In the genomic region with DNA sequence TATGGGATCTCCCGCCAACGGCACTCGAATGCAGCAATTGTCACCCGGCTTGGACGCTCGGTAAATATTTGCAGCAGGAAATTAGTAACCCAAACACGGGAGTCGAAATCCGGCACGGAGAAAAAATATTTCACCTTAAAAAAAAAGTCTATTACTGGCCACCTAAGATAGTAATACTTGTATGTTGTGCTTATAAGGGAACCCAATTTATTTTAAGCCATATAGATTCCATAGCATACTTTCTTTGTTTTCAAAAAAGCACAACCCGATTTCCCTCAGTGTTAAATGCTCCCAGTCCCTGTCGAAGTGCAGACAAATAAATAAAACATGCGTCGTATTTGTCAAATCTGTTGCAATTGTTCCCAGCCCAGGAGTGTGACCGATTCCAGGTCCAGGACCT, we compare ENCODE assay signal across 1 fruit fly cellular context.
A peak's percentile ranks its signal among the peaks of the same experiment; 100 is the strongest.
TF ChIP-seq lines count a peak whose summit lies in the region.

No protein-coding gene starts in this region.

TF ChIP-seq in whole organism, embryonic, 481 proteins besides CTCF, POLR2A, EP300 and RAD21 (continued from another document and continues in another):
- TF ChIP-seq Xrp1 (GFP tag; IDR thresholded peaks at IDR 0.05; lab: Robert Waterston, UW) (peak; percentile 81), CG6854 (GFP tag; optimal IDR thresholded peaks at IDR 0.05; lab: Kevin White, UChicago) (no peak), Abd-B (GFP tag; optimal IDR thresholded peaks at IDR 0.05; lab: Kevin White, UChicago) (no peak), z (GFP tag; IDR thresholded peaks at IDR 0.05; lab: Robert Waterston, UW) (no peak), Elba2 (GFP tag; optimal IDR thresholded peaks at IDR 0.05; lab: Kevin White, UChicago) (no peak), CG16813 (GFP tag; IDR thresholded peaks at IDR 0.05; lab: Robert Waterston, UW; ENCODE audit: partially characterized antibody) (no peak), BtbVII (GFP tag; optimal IDR thresholded peaks at IDR 0.05; lab: Kevin White, UChicago) (no peak), CG17829 (tag; optimal IDR thresholded peaks at IDR 0.05; lab: Kevin White, UChicago) (peak; percentile 52), pita (GFP tag; optimal IDR thresholded peaks at IDR 0.05; lab: Kevin White, UChicago) (no peak), stc (GFP tag; IDR thresholded peaks at IDR 0.05; lab: Robert Waterston, UW) (no peak), Pdp1 (GFP tag; optimal IDR thresholded peaks at IDR 0.05; lab: Kevin White, UChicago) (no peak), sisA (GFP tag; IDR thresholded peaks at IDR 0.05; lab: Robert Waterston, UW) (no peak), CG3726 (GFP tag; IDR thresholded peaks at IDR 0.05; lab: Robert Waterston, UW) (no peak), CG16863 (GFP tag; optimal IDR thresholded peaks at IDR 0.05; lab: Kevin White, UChicago) (peak; percentile 14), onecut (GFP tag; IDR thresholded peaks at IDR 0.05; lab: Robert Waterston, UW) (peak; percentile 24; the same call in 1 of the 2 replicates), p53 (GFP tag; optimal IDR thresholded peaks at IDR 0.05; lab: Kevin White, UChicago) (no peak), Mes4 (GFP tag; optimal IDR thresholded peaks at IDR 0.05; lab: Kevin White, UChicago) (peak; percentile 22), gem (tag; optimal IDR thresholded peaks at IDR 0.05; lab: Kevin White, UChicago) (peak; percentile 66), CG8089 (GFP tag; optimal IDR thresholded peaks at IDR 0.05; lab: Kevin White, UChicago) (no peak), slbo (GFP tag; IDR thresholded peaks at IDR 0.05; lab: Robert Waterston, UW) (no peak), Side (GFP tag; optimal IDR thresholded peaks at IDR 0.05; lab: Kevin White, UChicago) (no peak), lab (GFP tag; optimal IDR thresholded peaks at IDR 0.05; lab: Kevin White, UChicago) (no peak), CG4328 (GFP tag; optimal IDR thresholded peaks at IDR 0.05; lab: Kevin White, UChicago) (no peak), danr (GFP tag; IDR thresholded peaks at IDR 0.05; lab: Robert Waterston, UW) (no peak), Camta (GFP tag; optimal IDR thresholded peaks at IDR 0.05; lab: Kevin White, UChicago) (no peak), CG17361 (GFP tag; IDR thresholded peaks at IDR 0.05; lab: Robert Waterston, UW) (peak; percentile 46; the same call in 1 of the 3 replicates), sens-2 (GFP tag; IDR thresholded peaks at IDR 0.05; lab: Robert Waterston, UW) (0 out of 2 replicates have a peak, but pooled peaks have one; percentile 24), CG6272 (GFP tag; IDR thresholded peaks at IDR 0.05; lab: Robert Waterston, UW) (no peak), CG12769 (tag; optimal IDR thresholded peaks at IDR 0.05; lab: Kevin White, UChicago) (no peak), rib (GFP tag; IDR thresholded peaks at IDR 0.05; lab: Robert Waterston, UW) (no peak), az2 (GFP tag; optimal IDR thresholded peaks at IDR 0.05; lab: Kevin White, UChicago) (peak; percentile 6), Hsf (GFP tag; optimal IDR thresholded peaks at IDR 0.05; lab: Kevin White, UChicago) (peak; percentile 11), pum (GFP tag; optimal IDR thresholded peaks at IDR 0.05; lab: Kevin White, UChicago) (peak; percentile 18), ERR (GFP tag; optimal IDR thresholded peaks at IDR 0.05; lab: Kevin White, UChicago) (no peak), ranshi (GFP tag; IDR thresholded peaks at IDR 0.05; lab: Robert Waterston, UW) (no peak), Dll (GFP tag; IDR thresholded peaks at IDR 0.05; lab: Robert Waterston, UW; ENCODE audit: partially characterized antibody) (no peak), CG12391 (tag; optimal IDR thresholded peaks at IDR 0.05; lab: Kevin White, UChicago) (peak; percentile 37), h (optimal IDR thresholded peaks at IDR 0.05; lab: Kevin White, UChicago) (no peak), phol (tag; optimal IDR thresholded peaks at IDR 0.05; lab: Kevin White, UChicago) (peak; percentile 37), HLH4C (GFP tag; IDR thresholded peaks at IDR 0.05; lab: Robert Waterston, UW; ENCODE audit: partially characterized antibody) (no peak), CG7556 (GFP tag; optimal IDR thresholded peaks at IDR 0.05; lab: Kevin White, UChicago) (peak; percentile 43), CG14965 (GFP tag; optimal IDR thresholded peaks at IDR 0.05; lab: Kevin White, UChicago; ENCODE audit: borderline replicate concordance) (no peak), chm (GFP tag; IDR thresholded peaks at IDR 0.05; lab: Robert Waterston, UW) (peak; percentile 62; the same call in 1 of the 2 replicates), ara (GFP tag; IDR thresholded peaks at IDR 0.05; lab: Robert Waterston, UW) (peak; percentile 73), D19B (GFP tag; optimal IDR thresholded peaks at IDR 0.05; lab: Kevin White, UChicago) (no peak), CG3995 (GFP tag; optimal IDR thresholded peaks at IDR 0.05; lab: Kevin White, UChicago) (no peak), Fer1 (GFP tag; optimal IDR thresholded peaks at IDR 0.05; lab: Kevin White, UChicago) (no peak), ap (GFP tag; IDR thresholded peaks at IDR 0.05; lab: Robert Waterston, UW) (no peak), gt (GFP tag; IDR thresholded peaks at IDR 0.05; lab: Robert Waterston, UW) (no peak), row (GFP tag; IDR thresholded peaks at IDR 0.05; lab: Robert Waterston, UW) (peak; percentile 62; the same call in 2 of the 3 replicates), Jarid2 (GFP tag; optimal IDR thresholded peaks at IDR 0.05; lab: Kevin White, UChicago) (no peak), CG9797 (GFP tag; optimal IDR thresholded peaks at IDR 0.05; lab: Kevin White, UChicago) (no peak), ac (GFP tag; optimal IDR thresholded peaks at IDR 0.05; lab: Kevin White, UChicago) (no peak), CG16779 (GFP tag; IDR thresholded peaks at IDR 0.05; lab: Robert Waterston, UW) (no peak), CG15514 (GFP tag; optimal IDR thresholded peaks at IDR 0.05; lab: Kevin White, UChicago) (no peak), CG6254 (GFP tag; optimal IDR thresholded peaks at IDR 0.05; lab: Kevin White, UChicago) (peak; percentile 32), tup (GFP tag; optimal IDR thresholded peaks at IDR 0.05; lab: Kevin White, UChicago) (no peak), CG9215 (GFP tag; IDR thresholded peaks at IDR 0.05; lab: Robert Waterston, UW) (0 out of 2 replicates have a peak, but pooled peaks have one; percentile 9), CG1603 (tag; optimal IDR thresholded peaks at IDR 0.05; lab: Kevin White, UChicago) (peak; percentile 52), HLH54F (GFP tag; optimal IDR thresholded peaks at IDR 0.05; lab: Kevin White, UChicago) (no peak), CG13424 (tag; optimal IDR thresholded peaks at IDR 0.05; lab: Kevin White, UChicago) (peak; percentile 4), CG6791 (GFP tag; IDR thresholded peaks at IDR 0.05; lab: Robert Waterston, UW; ENCODE audit: partially characterized antibody) (no peak), CG4404 (GFP tag; IDR thresholded peaks at IDR 0.05; lab: Robert Waterston, UW) (0 out of 2 replicates have a peak, but pooled peaks have one; percentile 31), Atf-2 (GFP tag; optimal IDR thresholded peaks at IDR 0.05; lab: Kevin White, UChicago) (peak; percentile 14), Ada2b (GFP tag; IDR thresholded peaks at IDR 0.05; lab: Robert Waterston, UW) (no peak), Med (GFP tag; lab: Kevin White, UChicago) (peak; percentile 87), nmo (GFP tag; optimal IDR thresholded peaks at IDR 0.05; lab: Kevin White, UChicago) (peak; percentile 71), Bteb2 (GFP tag; optimal IDR thresholded peaks at IDR 0.05; lab: Kevin White, UChicago) (no peak), pnt (GFP tag; optimal IDR thresholded peaks at IDR 0.05; lab: Kevin White, UChicago) (peak; percentile 24), oc (tag; optimal IDR thresholded peaks at IDR 0.05; lab: Kevin White, UChicago) (peak; percentile 29), al (GFP tag; IDR thresholded peaks at IDR 0.05; lab: Robert Waterston, UW) (no peak), CG18599 (GFP tag; optimal IDR thresholded peaks at IDR 0.05; lab: Kevin White, UChicago) (no peak), CG10543 (GFP tag; optimal IDR thresholded peaks at IDR 0.05; lab: Kevin White, UChicago) (no peak), cad (GFP tag; optimal IDR thresholded peaks at IDR 0.05; lab: Kevin White, UChicago) (no peak), CG13624 (GFP tag; optimal IDR thresholded peaks at IDR 0.05; lab: Kevin White, UChicago) (no peak), dimm (GFP tag; IDR thresholded peaks at IDR 0.05; lab: Robert Waterston, UW) (no peak), CG7357 (GFP tag; IDR thresholded peaks at IDR 0.05; lab: Robert Waterston, UW) (0 out of 3 replicates have a peak, but pooled peaks have one; percentile 11), CG7987 (GFP tag; optimal IDR thresholded peaks at IDR 0.05; lab: Kevin White, UChicago) (no peak), Dad (GFP tag; optimal IDR thresholded peaks at IDR 0.05; lab: Kevin White, UChicago) (no peak), unpg (GFP tag; optimal IDR thresholded peaks at IDR 0.05; lab: Kevin White, UChicago) (peak; percentile 46), CG2889 (GFP tag; IDR thresholded peaks at IDR 0.05; lab: Robert Waterston, UW) (no peak), hkb (optimal IDR thresholded peaks at IDR 0.05; lab: Kevin White, UChicago) (no peak), hkb (GFP tag; IDR thresholded peaks at IDR 0.05; lab: Robert Waterston, UW) (no peak), wek (GFP tag; optimal IDR thresholded peaks at IDR 0.05; lab: Kevin White, UChicago) (no peak), CG9609 (GFP tag; optimal IDR thresholded peaks at IDR 0.05; lab: Kevin White, UChicago) (no peak), CG8281 (tag; optimal IDR thresholded peaks at IDR 0.05; lab: Kevin White, UChicago) (no peak), CG1792 (GFP tag; optimal IDR thresholded peaks at IDR 0.05; lab: Kevin White, UChicago) (no peak), CG8290 (GFP tag; optimal IDR thresholded peaks at IDR 0.05; lab: Kevin White, UChicago) (no peak), CG8290 (tag; optimal IDR thresholded peaks at IDR 0.05; lab: Kevin White, UChicago) (no peak), CG4820 (GFP tag; optimal IDR thresholded peaks at IDR 0.05; lab: Kevin White, UChicago) (no peak), HLHmδ (GFP tag; optimal IDR thresholded peaks at IDR 0.05; lab: Kevin White, UChicago) (no peak), fru (optimal IDR thresholded peaks at IDR 0.05; lab: Kevin White, UChicago) (no peak), odd (GFP tag; optimal IDR thresholded peaks at IDR 0.05; lab: Kevin White, UChicago) (no peak), chn (GFP tag; optimal IDR thresholded peaks at IDR 0.05; lab: Kevin White, UChicago) (no peak), CG2678 (tag; optimal IDR thresholded peaks at IDR 0.05; lab: Kevin White, UChicago) (peak; percentile 47), C15 (GFP tag; IDR thresholded peaks at IDR 0.05; lab: Robert Waterston, UW) (no peak), Nf-YB (GFP tag; optimal IDR thresholded peaks at IDR 0.05; lab: Kevin White, UChicago) (no peak), CG4424 (GFP tag; optimal IDR thresholded peaks at IDR 0.05; lab: Kevin White, UChicago) (peak; percentile 13), crc (GFP tag; optimal IDR thresholded peaks at IDR 0.05; lab: Kevin White, UChicago) (no peak), mam (GFP tag; optimal IDR thresholded peaks at IDR 0.05; lab: Kevin White, UChicago) (no peak), CG32532 (GFP tag; IDR thresholded peaks at IDR 0.05; lab: Robert Waterston, UW) (no peak), sens (GFP tag; lab: Kevin White, UChicago) (peak; percentile 90), Dp (GFP tag; optimal IDR thresholded peaks at IDR 0.05; lab: Kevin White, UChicago) (no peak), ci (GFP tag; IDR thresholded peaks at IDR 0.05; lab: Robert Waterston, UW) (peak; percentile 53; the same call in 1 of the 3 replicates), CG10274 (GFP tag; optimal IDR thresholded peaks at IDR 0.05; lab: Kevin White, UChicago) (no peak), CG3163 (GFP tag; optimal IDR thresholded peaks at IDR 0.05; lab: Kevin White, UChicago) (no peak), CG4854 (GFP tag; optimal IDR thresholded peaks at IDR 0.05; lab: Kevin White, UChicago) (no peak), tgo (GFP tag; IDR thresholded peaks at IDR 0.05; lab: Robert Waterston, UW) (no peak), CG8944 (GFP tag; optimal IDR thresholded peaks at IDR 0.05; lab: Kevin White, UChicago) (no peak), CG31365 (tag; optimal IDR thresholded peaks at IDR 0.05; lab: Kevin White, UChicago) (no peak), CrebB (tag; optimal IDR thresholded peaks at IDR 0.05; lab: Kevin White, UChicago) (no peak), knrl (GFP tag; IDR thresholded peaks at IDR 0.05; lab: Robert Waterston, UW; ENCODE audit: partially characterized antibody) (no peak), CG11695 (GFP tag; IDR thresholded peaks at IDR 0.05; lab: Robert Waterston, UW) (no peak), Dek (tag; optimal IDR thresholded peaks at IDR 0.05; lab: Kevin White, UChicago) (no peak), gcm2 (GFP tag; optimal IDR thresholded peaks at IDR 0.05; lab: Kevin White, UChicago) (no peak), CG10979 (tag; optimal IDR thresholded peaks at IDR 0.05; lab: Kevin White, UChicago) (peak; percentile 80), CG6689 (GFP tag; IDR thresholded peaks at IDR 0.05; lab: Robert Waterston, UW) (peak; percentile 51; the same call in 1 of the 2 replicates), Scr (GFP tag; IDR thresholded peaks at IDR 0.05; lab: Robert Waterston, UW; ENCODE audit: partially characterized antibody) (no peak), CG33557 (GFP tag; optimal IDR thresholded peaks at IDR 0.05; lab: Kevin White, UChicago) (peak; percentile 60), CG8478 (optimal IDR thresholded peaks at IDR 0.05; lab: Kevin White, UChicago) (no peak), Mad (GFP tag; optimal IDR thresholded peaks at IDR 0.05; lab: Kevin White, UChicago) (no peak), Fer3 (tag; optimal IDR thresholded peaks at IDR 0.05; lab: Kevin White, UChicago) (no peak), Dfd (GFP tag; optimal IDR thresholded peaks at IDR 0.05; lab: Kevin White, UChicago) (no peak), CG9437 (GFP tag; optimal IDR thresholded peaks at IDR 0.05; lab: Kevin White, UChicago) (no peak), CG2202 (tag; optimal IDR thresholded peaks at IDR 0.05; lab: Kevin White, UChicago) (peak; percentile 18), bcd (GFP tag; optimal IDR thresholded peaks at IDR 0.05; lab: Kevin White, UChicago) (no peak), ttk (GFP tag; IDR thresholded peaks at IDR 0.05; lab: Robert Waterston, UW) (no peak), Bgb (GFP tag; IDR thresholded peaks at IDR 0.05; lab: Robert Waterston, UW; ENCODE audit: partially characterized antibody) (no peak), ash1 (GFP tag; optimal IDR thresholded peaks at IDR 0.05; lab: Kevin White, UChicago) (no peak), CG13775 (GFP tag; optimal IDR thresholded peaks at IDR 0.05; lab: Kevin White, UChicago) (peak; percentile 38), Trl (optimal IDR thresholded peaks at IDR 0.05; lab: Kevin White, UChicago) (no peak), Trl (GFP tag; optimal IDR thresholded peaks at IDR 0.05; lab: Kevin White, UChicago) (peak; percentile 12)
